Fruit fly (Drosophila melanogaster) whole organism, embryonic: Measurements from ENCODE around the gene His3.3A.

ENCODE experiments used
- Abd-B ChIP-seq: fragments of 200-800 bp; sonication (Bioruptor generic); optimal IDR thresholded peaks from 2 replicates; lab custom pipeline; 2018; ENCODE audit warnings: missing biosample characterization, mild to moderate bottlenecking, missing genetic modification characterization, moderate library complexity
- CG10274 ChIP-seq: fragments of 200-800 bp; sonication (Bioruptor generic); optimal IDR thresholded peaks from 3 replicates; lab custom pipeline; 2017; ENCODE audit warnings: missing biosample characterization, mild to moderate bottlenecking, missing genetic modification characterization
- CG10979 ChIP-seq: fragments of 200-800 bp; sonication (Bioruptor generic); optimal IDR thresholded peaks from 2 replicates; lab custom pipeline; 2018; ENCODE audit warnings: missing biosample characterization, mild to moderate bottlenecking, missing genetic modification characterization, moderate library complexity
- CG12219 ChIP-seq: fragments of 200-800 bp; sonication (Bioruptor generic); optimal IDR thresholded peaks from 3 replicates; lab custom pipeline; 2018; ENCODE audit warnings: missing biosample characterization, mild to moderate bottlenecking, missing genetic modification characterization
- CG12391 ChIP-seq: fragments of 200-800 bp; sonication (Bioruptor generic); optimal IDR thresholded peaks from 3 replicates; lab custom pipeline; 2018; ENCODE audit warnings: missing biosample characterization, mild to moderate bottlenecking, missing genetic modification characterization, moderate library complexity
- CG13296 ChIP-seq: fragments of 200-800 bp; sonication (Bioruptor generic); optimal IDR thresholded peaks from 3 replicates; lab custom pipeline; 2018; ENCODE audit warnings: missing biosample characterization, mild to moderate bottlenecking, missing genetic modification characterization
- CG15269 ChIP-seq: fragments of 200-800 bp; sonication (Bioruptor generic); optimal IDR thresholded peaks from 2 replicates; lab custom pipeline; 2018; ENCODE audit warnings: missing biosample characterization, mild to moderate bottlenecking, missing genetic modification characterization, moderate library complexity
- CG18599 ChIP-seq: fragments of 200-800 bp; sonication (Bioruptor generic); optimal IDR thresholded peaks from 3 replicates; lab custom pipeline; 2017; ENCODE audit warnings: missing biosample characterization, missing genetic modification characterization, mild to moderate bottlenecking, moderate library complexity, missing genetic modification reagents
- CG2199 ChIP-seq: fragments of 200-800 bp; sonication (Bioruptor generic); IDR thresholded peaks from 3 replicates; pipeline ENCODE4 v1.3.6; 2022; ENCODE audit warnings: missing biosample characterization, missing genetic modification characterization
- CG3407 ChIP-seq: fragments of 200-800 bp; sonication (Bioruptor generic); optimal IDR thresholded peaks from 2 replicates; lab custom pipeline; 2018; ENCODE audit warnings: missing biosample characterization, mild to moderate bottlenecking, missing genetic modification characterization
- CG34376 ChIP-seq: fragments of 200-800 bp; sonication (Bioruptor generic); optimal IDR thresholded peaks from 2 replicates; lab custom pipeline; 2018; ENCODE audit warnings: missing biosample characterization, mild to moderate bottlenecking, missing genetic modification characterization
- CG6175 ChIP-seq: fragments of 200-800 bp; sonication (Bioruptor generic); IDR thresholded peaks from 3 replicates; pipeline ENCODE4 v1.3.6; 2022; ENCODE audit warnings: missing biosample characterization, missing genetic modification characterization
- CG6689 ChIP-seq: fragments of 200-800 bp; sonication (Bioruptor generic); IDR thresholded peaks from 2 replicates; pipeline ENCODE4 v1.3.6; 2022; ENCODE audit warnings: missing biosample characterization, missing genetic modification characterization
- CG9797 ChIP-seq: fragments of 200-800 bp; sonication (Bioruptor generic); optimal IDR thresholded peaks from 3 replicates; lab custom pipeline; 2018; ENCODE audit warnings: missing biosample characterization, mild to moderate bottlenecking, missing genetic modification characterization
- Deaf1 ChIP-seq: fragments of 200-800 bp; optimal IDR thresholded peaks from 3 replicates; lab custom pipeline; 2019; ENCODE audit warnings: missing biosample characterization, mild to moderate bottlenecking, missing genetic modification characterization, moderate library complexity
- Dek ChIP-seq: fragments of 200-800 bp; sonication (Bioruptor generic); optimal IDR thresholded peaks from 3 replicates; lab custom pipeline; 2019; ENCODE audit warnings: missing biosample characterization, mild to moderate bottlenecking, missing genetic modification characterization, moderate library complexity
- ERR ChIP-seq: fragments of 200-800 bp; sonication (Bioruptor generic); optimal IDR thresholded peaks from 2 replicates; lab custom pipeline; 2016; ENCODE audit warnings: missing biosample characterization, missing genetic modification characterization
- HmgZ ChIP-seq: fragments of 200-800 bp; sonication (Bioruptor generic); optimal IDR thresholded peaks from 2 replicates; lab custom pipeline; 2018; ENCODE audit warnings: missing biosample characterization, mild to moderate bottlenecking, missing genetic modification characterization
- Jarid2 ChIP-seq: fragments of 200-800 bp; sonication (Bioruptor generic); optimal IDR thresholded peaks from 3 replicates; lab custom pipeline; 2017; ENCODE audit warnings: mild to moderate bottlenecking, missing biosample characterization, missing genetic modification reagents, missing genetic modification characterization
- MESR4 ChIP-seq: fragments of 200-800 bp; sonication (Bioruptor generic); optimal IDR thresholded peaks from 2 replicates; lab custom pipeline; 2018; ENCODE audit warnings: missing biosample characterization, mild to moderate bottlenecking, missing genetic modification characterization, moderate library complexity
- Med ChIP-seq: fragments of 200-800 bp; sonication (Bioruptor generic); peaks from one replicate; lab custom pipeline; 2016; ENCODE audit warnings: missing biosample characterization, missing genetic modification characterization, mild to moderate bottlenecking, inconsistent platforms, moderate library complexity
- NFAT ChIP-seq: fragments of 200-800 bp; sonication (Bioruptor generic); IDR thresholded peaks from 2 replicates; pipeline ENCODE4 v1.3.6; 2022; ENCODE audit warnings: missing biosample characterization, missing genetic modification characterization
- Nf-YA ChIP-seq: fragments of 200-800 bp; sonication (Bioruptor generic); IDR thresholded peaks from 2 replicates; pipeline ENCODE4 v1.3.6; 2022; ENCODE audit warnings: missing biosample characterization, missing genetic modification characterization
- Nf-YB ChIP-seq: fragments of 200-800 bp; sonication (Bioruptor generic); optimal IDR thresholded peaks from 3 replicates; lab custom pipeline; 2019; ENCODE audit warnings: missing biosample characterization, mild to moderate bottlenecking, missing genetic modification characterization, moderate library complexity
- Pdp1 ChIP-seq, 2 experiments: fragments of 200-800 bp; sonication (Bioruptor generic); optimal IDR thresholded peaks; 3 replicates each; lab custom pipeline; 2016; ENCODE audit warnings: missing biosample characterization in 2 of 2, missing genetic modification characterization in 2 of 2, mild to moderate bottlenecking in 1 of 2, moderate library complexity in 1 of 2
- Scr ChIP-seq: fragments of 200-800 bp; sonication (Bioruptor generic); IDR thresholded peaks from 2 replicates; pipeline ENCODE4 v1.3.6; 2022; ENCODE audit warnings: missing biosample characterization, missing genetic modification characterization; ENCODE audit not compliant: partially characterized antibody
- Vsx1 ChIP-seq: fragments of 200-800 bp; sonication (Bioruptor generic); optimal IDR thresholded peaks from 2 replicates; lab custom pipeline; 2017; ENCODE audit warnings: missing biosample characterization, mild to moderate bottlenecking, missing genetic modification characterization, missing genetic modification reagents
- amos ChIP-seq: fragments of 200-800 bp; sonication (Bioruptor generic); IDR thresholded peaks from 2 replicates; pipeline ENCODE4 v1.3.6; 2022; ENCODE audit warnings: missing biosample characterization, missing genetic modification characterization; ENCODE audit not compliant: partially characterized antibody
- cg ChIP-seq: fragments of 200-800 bp; sonication (Bioruptor generic); optimal IDR thresholded peaks from 3 replicates; lab custom pipeline; 2019; ENCODE audit warnings: missing biosample characterization, mild to moderate bottlenecking, missing genetic modification characterization, moderate library complexity
- chinmo ChIP-seq: fragments of 200-800 bp; sonication (Bioruptor generic); IDR thresholded peaks from 4 replicates; pipeline ENCODE4 v1.3.6; 2022; ENCODE audit warnings: missing biosample characterization, missing genetic modification characterization; ENCODE audit not compliant: partially characterized antibody
- crol ChIP-seq: fragments of 200-800 bp; sonication (Bioruptor generic); IDR thresholded peaks from 2 replicates; pipeline ENCODE4 v1.3.6; 2022; ENCODE audit warnings: missing biosample characterization, missing genetic modification characterization
- disco-r ChIP-seq: fragments of 200-800 bp; sonication (Bioruptor generic); optimal IDR thresholded peaks from 2 replicates; lab custom pipeline; 2016; ENCODE audit warnings: missing biosample characterization, missing genetic modification characterization
- ewg ChIP-seq: fragments of 200-800 bp; sonication (Bioruptor generic); optimal IDR thresholded peaks from 3 replicates; lab custom pipeline; 2017; ENCODE audit warnings: mild to moderate bottlenecking, missing biosample characterization, missing genetic modification reagents, missing genetic modification characterization
- fd3F ChIP-seq: fragments of 200-800 bp; sonication (Bioruptor generic); optimal IDR thresholded peaks from 2 replicates; lab custom pipeline; 2018; ENCODE audit warnings: missing biosample characterization, mild to moderate bottlenecking, missing genetic modification characterization, moderate library complexity
- ftz-f1 ChIP-seq: fragments of 200-800 bp; sonication (Bioruptor generic); optimal IDR thresholded peaks from 2 replicates; lab custom pipeline; 2016; ENCODE audit warnings: missing biosample characterization, missing genetic modification characterization
- gcm2 ChIP-seq: fragments of 200-800 bp; sonication (Bioruptor generic); optimal IDR thresholded peaks from 2 replicates; lab custom pipeline; 2016; ENCODE audit warnings: missing biosample characterization, missing genetic modification characterization
- gt ChIP-seq: fragments of 200-800 bp; sonication (Bioruptor generic); IDR thresholded peaks from 2 replicates; pipeline ENCODE4 v1.3.6; 2022; ENCODE audit warnings: missing biosample characterization, missing genetic modification characterization
- kah ChIP-seq: fragments of 200-800 bp; sonication (Bioruptor generic); optimal IDR thresholded peaks from 2 replicates; lab custom pipeline; 2018; ENCODE audit warnings: missing biosample characterization, mild to moderate bottlenecking, missing genetic modification characterization
- otp ChIP-seq: fragments of 200-800 bp; sonication (Bioruptor generic); IDR thresholded peaks from 3 replicates; pipeline ENCODE4, ENCODE4 v1.3.6; 2022; ENCODE audit warnings: missing biosample characterization, missing genetic modification characterization
- sug ChIP-seq: fragments of 200-800 bp; optimal IDR thresholded peaks from 2 replicates; lab custom pipeline; 2019; ENCODE audit warnings: missing biosample characterization, mild to moderate bottlenecking, missing genetic modification characterization, moderate library complexity
- ttk ChIP-seq: fragments of 200-800 bp; sonication (Bioruptor generic); IDR thresholded peaks from 2 replicates; pipeline ENCODE4 v2.1.2; 2022; ENCODE audit warnings: missing biosample characterization, missing genetic modification characterization
- unc-4 ChIP-seq: fragments of 200-800 bp; sonication (Bioruptor generic); IDR thresholded peaks from 2 replicates; pipeline ENCODE4 v1.3.6; 2022; ENCODE audit warnings: missing biosample characterization, missing genetic modification characterization; ENCODE audit not compliant: partially characterized antibody
- zen2 ChIP-seq: fragments of 200-800 bp; sonication (Bioruptor generic); IDR thresholded peaks from 3 replicates; pipeline ENCODE4 v1.3.6; 2022; ENCODE audit warnings: missing biosample characterization, missing genetic modification characterization; ENCODE audit not compliant: partially characterized antibody

The His3.3A gene

DNA sequence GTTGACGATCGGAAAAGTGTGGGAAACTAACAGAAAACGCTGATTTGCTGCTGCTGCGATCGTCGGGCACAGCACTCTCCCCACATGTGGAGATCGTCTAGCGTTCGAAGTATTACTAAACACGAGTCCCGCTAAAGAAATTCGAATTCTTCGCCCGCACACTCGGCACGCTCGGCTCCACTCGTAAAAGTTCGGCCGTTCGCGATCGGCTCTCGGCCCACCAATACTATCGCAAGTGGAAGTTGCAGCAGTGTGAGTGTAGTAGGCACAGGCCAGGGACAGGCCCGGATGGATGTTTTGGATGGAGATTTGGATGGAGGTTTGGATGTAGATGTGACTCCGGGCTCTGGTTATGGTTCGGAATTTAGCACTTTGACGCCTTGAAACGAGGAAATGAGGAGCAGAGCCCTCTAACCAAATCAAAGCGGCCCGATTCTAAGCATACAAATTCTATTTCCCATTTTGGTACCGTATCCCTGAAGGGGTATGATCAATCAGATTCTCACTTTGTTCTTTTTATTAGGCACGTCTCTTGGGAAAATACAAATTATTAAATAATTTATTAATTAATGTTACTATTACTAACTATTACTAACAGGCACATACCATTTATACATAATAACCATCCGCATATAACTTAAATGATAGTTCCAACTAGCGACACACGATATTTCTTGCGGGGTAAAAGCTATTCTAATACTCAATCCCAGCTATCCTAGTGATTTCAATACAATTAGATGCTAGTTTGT, 27.4 kb upstream of the His3.3A start (continued):
- no peak for TF ChIP-seq MESR4 (GFP tag; lab: Kevin White, UChicago)
- no peak for TF ChIP-seq amos (GFP tag; lab: Robert Waterston, UW)
- no peak for TF ChIP-seq Nf-YA (GFP tag; lab: Robert Waterston, UW)
- no peak for TF ChIP-seq unc-4

DNA sequence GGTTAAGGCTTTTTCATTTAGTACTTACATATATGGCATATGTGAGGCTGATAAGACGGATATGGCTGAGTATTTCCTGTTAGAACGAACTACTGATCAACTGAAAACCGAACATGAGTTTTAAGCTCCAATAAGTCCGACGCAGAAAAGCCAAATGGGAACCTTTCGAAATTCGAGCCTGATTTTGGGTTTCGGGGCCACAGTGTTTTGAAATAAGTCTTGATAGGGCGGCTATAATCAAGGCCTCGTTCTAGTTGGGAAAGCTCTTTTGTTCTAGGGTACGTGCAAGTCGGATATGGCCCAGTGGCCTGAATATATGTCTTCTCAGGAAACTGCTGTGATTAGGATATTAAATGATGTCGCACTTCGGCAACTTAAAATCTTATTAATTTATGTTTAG, 26.8 kb upstream of the His3.3A start, which contains the start of gene vkg:
Gene vkg (minus strand): TSS at position 101 of the 400 bp plus-strand sequence.
- TF ChIP-seq CG3407 (GFP tag; lab: Kevin White, UChicago) (no peak), Scr (no peak), CG10274 (GFP tag; lab: Kevin White, UChicago) (no peak), CG10979 (tag; lab: Kevin White, UChicago) (no peak), CG12391 (tag; lab: Kevin White, UChicago) (no peak), CG15269 (tag; lab: Kevin White, UChicago) (no peak), fd3F (GFP tag; lab: Kevin White, UChicago) (no peak), CG9797 (GFP tag; lab: Kevin White, UChicago) (no peak), CG12219 (GFP tag; lab: Kevin White, UChicago) (no peak), ERR (GFP tag; lab: Kevin White, UChicago) (no peak), gt (GFP tag; lab: Robert Waterston, UW) (no peak), ttk (GFP tag; lab: Robert Waterston, UW) (no peak), chinmo (no peak), disco-r (GFP tag; lab: Kevin White, UChicago) (no peak), Dek (tag; lab: Kevin White, UChicago) (no peak), kah (GFP tag; lab: Kevin White, UChicago) (no peak), otp (GFP tag; lab: Robert Waterston, UW) (no peak)
- TF ChIP-seq, all 482 proteins: peak for 0

DNA sequence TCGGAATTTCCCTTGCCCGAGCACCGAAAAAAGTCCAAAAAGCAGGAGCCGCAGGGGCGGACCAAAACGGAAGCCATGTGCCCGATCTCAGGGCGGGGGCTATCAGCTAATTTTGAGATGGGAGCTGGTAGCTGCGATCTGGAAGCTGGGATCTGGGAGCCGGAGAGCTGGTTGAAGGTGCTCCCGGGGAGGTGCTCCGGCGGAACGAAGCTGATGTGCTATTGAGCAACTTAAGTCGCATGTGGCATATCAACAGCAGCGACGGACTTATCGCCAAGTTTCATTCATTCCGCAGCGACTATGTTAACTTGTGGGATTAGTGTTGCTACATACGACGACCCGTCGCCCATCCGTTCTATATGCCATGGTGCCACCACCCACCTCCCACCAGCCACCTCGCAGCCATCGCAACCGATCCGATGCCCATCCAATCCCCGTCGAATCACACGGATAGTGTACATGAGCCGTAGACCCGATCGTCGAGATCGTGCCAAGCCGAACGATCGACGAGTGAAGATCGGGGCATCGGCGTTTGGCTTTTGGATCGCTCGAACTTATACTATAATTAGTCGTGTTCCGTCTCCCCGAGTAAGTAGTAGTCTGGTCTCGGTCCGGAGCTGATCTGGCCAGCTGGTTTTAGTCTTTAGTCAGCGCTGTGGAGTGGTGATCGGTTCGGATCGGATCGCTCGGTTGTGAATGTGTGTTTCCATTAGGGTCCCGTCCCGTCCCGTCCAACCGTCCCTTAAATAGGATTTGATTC, 25.6 kb upstream of the His3.3A start, which contains the start of gene Col4a1:
Gene Col4a1 (plus strand): TSS at position 561 of the 760 bp plus-strand sequence.
- TF ChIP-seq Deaf1 (tag; lab: Kevin White, UChicago) (peak; percentile 97), crol (peak; percentile 63), CG6175 (GFP tag; lab: Robert Waterston, UW) (peak; percentile 48; the same call in 1 of the 3 replicates), Jarid2 (peak; percentile 51), ftz-f1 (GFP tag; lab: Kevin White, UChicago) (peak; percentile 45), Med (GFP tag; lab: Kevin White, UChicago) (peak; percentile 61), NFAT (GFP tag; lab: Robert Waterston, UW) (0 out of 2 replicates have a peak, but pooled peaks have one; percentile 8), Vsx1 (GFP tag; lab: Kevin White, UChicago) (no peak), cg (peak; percentile 14), HmgZ (tag; lab: Kevin White, UChicago) (no peak), Nf-YB (GFP tag; lab: Kevin White, UChicago) (peak; percentile 55), CG13296 (GFP tag; lab: Kevin White, UChicago) (no peak), CG18599 (GFP tag; lab: Kevin White, UChicago) (peak; percentile 11), sug (tag; lab: Kevin White, UChicago) (peak; percentile 90), zen2 (GFP tag; lab: Robert Waterston, UW) (no peak), ERR (GFP tag; lab: Kevin White, UChicago) (no peak), CG2199 (GFP tag; lab: Robert Waterston, UW) (no peak), Pdp1 (GFP tag; optimal IDR thresholded peaks at IDR 0.05; lab: Kevin White, UChicago) (peak in 1 of 2 experiments; percentile 20), ewg (no peak), CG6689 (GFP tag; lab: Robert Waterston, UW) (no peak), gcm2 (GFP tag; lab: Kevin White, UChicago) (no peak), Abd-B (GFP tag; lab: Kevin White, UChicago) (no peak), chinmo (0 out of 4 replicates have a peak, but pooled peaks have one; percentile 37), CG34376 (GFP tag; lab: Kevin White, UChicago) (peak; percentile 97)
